Worm (Caenorhabditis elegans): ENCODE results near the gene fbxa-183.

ce11 chrV:5798132-5798531 lies 15.5 kb upstream of the fbxa-183 start, which contains the start of gene nstp-3:
- TF ChIP-seq crh-2 (tag; optimal IDR thresholded peaks at IDR 0.05) (no peak), nhr-12 (tag; optimal IDR thresholded peaks at IDR 0.05) (no peak), ama-1 (optimal IDR thresholded peaks at IDR 0.05) (no peak), aly-2 (tag; optimal IDR thresholded peaks at IDR 0.05) (no peak), mab-5 (tag; optimal IDR thresholded peaks at IDR 0.05) (no peak), nhr-10 (tag; optimal IDR thresholded peaks at IDR 0.05) (no peak), unc-55 (GFP tag; optimal IDR thresholded peaks at IDR 0.05) (no peak), ztf-1 (GFP tag; conservative IDR thresholded peaks at IDR 0.05) (no peak), unc-62 (GFP tag; optimal IDR thresholded peaks at IDR 0.05) (no peak), elt-1 (tag; optimal IDR thresholded peaks at IDR 0.05) (no peak), blmp-1 (tag; optimal IDR thresholded peaks at IDR 0.05; ENCODE audit: insufficient read depth) (no peak), nhr-237 (tag; optimal IDR thresholded peaks at IDR 0.05) (no peak)
